Fruit fly (Drosophila melanogaster) whole organism, embryonic: ENCODE data around the gene Klp64D.
A peak's percentile ranks its signal among the peaks of the same experiment; 100 is the strongest.

Experiments
- Ada2b ChIP-seq: fragments of 200-800 bp; sonication (Bioruptor generic); IDR thresholded peaks from 2 replicates; pipeline ENCODE4 v1.3.6; 2022; ENCODE audit warnings: missing biosample characterization, missing genetic modification characterization
- CG10431 ChIP-seq: fragments of 200-800 bp; sonication (Bioruptor generic); optimal IDR thresholded peaks from 3 replicates; lab custom pipeline; 2018; ENCODE audit warnings: missing biosample characterization, mild to moderate bottlenecking, missing genetic modification characterization
- CG11093 ChIP-seq: fragments of 200-800 bp; sonication (Bioruptor generic); IDR thresholded peaks from 3 replicates; pipeline ENCODE4 v1.3.6; 2022; ENCODE audit warnings: missing biosample characterization, missing genetic modification characterization
- CG12155 ChIP-seq: fragments of 200-800 bp; sonication (Bioruptor generic); optimal IDR thresholded peaks from 3 replicates; lab custom pipeline; 2016; ENCODE audit warnings: missing biosample characterization, missing genetic modification characterization
- CG15514 ChIP-seq: fragments of 200-800 bp; sonication (Bioruptor generic); optimal IDR thresholded peaks from 3 replicates; lab custom pipeline; 2017; ENCODE audit warnings: missing biosample characterization, missing genetic modification characterization, mild to moderate bottlenecking, moderate library complexity, missing genetic modification reagents
- CG17385 ChIP-seq: fragments of 200-800 bp; sonication (Bioruptor generic); optimal IDR thresholded peaks from 3 replicates; lab custom pipeline; 2018; ENCODE audit warnings: missing biosample characterization, mild to moderate bottlenecking, missing genetic modification characterization
- CG18262 ChIP-seq: fragments of 200-800 bp; optimal IDR thresholded peaks from 3 replicates; lab custom pipeline; 2019; ENCODE audit warnings: missing biosample characterization, mild to moderate bottlenecking, missing genetic modification characterization, moderate library complexity
- CG30020 ChIP-seq: fragments of 200-800 bp; optimal IDR thresholded peaks from 2 replicates; lab custom pipeline; 2019; ENCODE audit warnings: missing biosample characterization, mild to moderate bottlenecking, missing genetic modification characterization, moderate library complexity
- CG31388 ChIP-seq: fragments of 200-800 bp; sonication (Bioruptor generic); optimal IDR thresholded peaks from 2 replicates; lab custom pipeline; 2016; ENCODE audit warnings: missing biosample characterization, missing genetic modification characterization
- CG32532 ChIP-seq: fragments of 200-800 bp; sonication (Bioruptor generic); IDR thresholded peaks from 2 replicates; pipeline ENCODE4 v1.3.6; 2022; ENCODE audit warnings: missing biosample characterization, missing genetic modification characterization
- CG3726 ChIP-seq: fragments of 200-800 bp; sonication (Bioruptor generic); IDR thresholded peaks from 3 replicates; pipeline ENCODE4, ENCODE4 v1.3.6; 2022; ENCODE audit warnings: missing biosample characterization, missing genetic modification characterization
- CG3847 ChIP-seq: fragments of 200-800 bp; sonication (Bioruptor generic); IDR thresholded peaks from 2 replicates; pipeline ENCODE4 v1.3.6; 2022; ENCODE audit warnings: missing biosample characterization, missing genetic modification characterization
- CG4424 ChIP-seq: fragments of 200-800 bp; sonication (Bioruptor generic); optimal IDR thresholded peaks from 3 replicates; lab custom pipeline; 2016; ENCODE audit warnings: missing biosample characterization, missing genetic modification characterization
- CG6272 ChIP-seq: fragments of 200-800 bp; sonication (Bioruptor generic); IDR thresholded peaks from 2 replicates; pipeline ENCODE4 v1.3.6; 2022; ENCODE audit warnings: missing biosample characterization, missing genetic modification characterization
- CG6813 ChIP-seq: fragments of 200-800 bp; sonication (Bioruptor generic); optimal IDR thresholded peaks from 2 replicates; lab custom pipeline; 2017; ENCODE audit warnings: missing biosample characterization, missing genetic modification characterization, mild to moderate bottlenecking, moderate library complexity, missing genetic modification reagents
- CG8478 ChIP-seq: fragments of >200 bp; optimal IDR thresholded peaks from 2 replicates; lab custom pipeline; 2018
- CG9932 ChIP-seq: fragments of 200-800 bp; sonication (Bioruptor generic); IDR thresholded peaks from 2 replicates; pipeline ENCODE4 v1.3.6; 2022; ENCODE audit warnings: missing biosample characterization, missing genetic modification characterization
- D ChIP-seq, 2 experiments: fragments of 200-800 bp in 1 of 2; fragments of >200 bp in 1 of 2; sonication (Bioruptor generic) in 1 of 2; optimal IDR thresholded peaks; 2 replicates in 1 of 2; 3 replicates in 1 of 2; lab custom pipeline; 2017; ENCODE audit warnings: mild to moderate bottlenecking in 1 of 2, missing biosample characterization in 1 of 2, missing genetic modification characterization in 1 of 2, missing genetic modification reagents in 1 of 2
- Fer3 ChIP-seq: fragments of 200-800 bp; sonication (Bioruptor generic); optimal IDR thresholded peaks from 2 replicates; lab custom pipeline; 2018; ENCODE audit warnings: missing biosample characterization, mild to moderate bottlenecking, missing genetic modification characterization, moderate library complexity
- MBD-R2 ChIP-seq: fragments of 200-800 bp; sonication (Bioruptor generic); IDR thresholded peaks from 2 replicates; pipeline ENCODE4 v1.3.6; 2022; ENCODE audit warnings: missing biosample characterization, missing genetic modification characterization
- MESR4 ChIP-seq: fragments of 200-800 bp; sonication (Bioruptor generic); optimal IDR thresholded peaks from 2 replicates; lab custom pipeline; 2018; ENCODE audit warnings: missing biosample characterization, mild to moderate bottlenecking, missing genetic modification characterization, moderate library complexity
- Myb ChIP-seq: fragments of 200-800 bp; sonication (Bioruptor generic); optimal IDR thresholded peaks from 2 replicates; lab custom pipeline; 2016; ENCODE audit warnings: missing biosample characterization, missing genetic modification characterization
- NC2α ChIP-seq: fragments of 200-800 bp; sonication (Bioruptor generic); optimal IDR thresholded peaks from 2 replicates; lab custom pipeline; 2016; ENCODE audit warnings: missing biosample characterization, missing genetic modification characterization
- NK7.1 ChIP-seq: fragments of 200-800 bp; sonication (Bioruptor generic); optimal IDR thresholded peaks from 3 replicates; lab custom pipeline; 2016; ENCODE audit warnings: missing biosample characterization, missing genetic modification characterization
- Nf-YB ChIP-seq: fragments of 200-800 bp; sonication (Bioruptor generic); optimal IDR thresholded peaks from 3 replicates; lab custom pipeline; 2019; ENCODE audit warnings: missing biosample characterization, mild to moderate bottlenecking, missing genetic modification characterization, moderate library complexity
- Oaz ChIP-seq: fragments of 200-800 bp; sonication (Bioruptor generic); IDR thresholded peaks from 2 replicates; pipeline ENCODE4 v1.3.6; 2022; ENCODE audit warnings: missing biosample characterization, missing genetic modification characterization
- Opbp ChIP-seq: fragments of 200-800 bp; sonication (Bioruptor generic); IDR thresholded peaks from 3 replicates; pipeline ENCODE4 v1.3.6; 2022; ENCODE audit warnings: missing biosample characterization, missing genetic modification characterization; ENCODE audit not compliant: partially characterized antibody
- Scr ChIP-seq: fragments of 200-800 bp; sonication (Bioruptor generic); IDR thresholded peaks from 2 replicates; pipeline ENCODE4 v1.3.6; 2022; ENCODE audit warnings: missing biosample characterization, missing genetic modification characterization; ENCODE audit not compliant: partially characterized antibody
- Spps ChIP-seq: fragments of 200-800 bp; sonication (Bioruptor generic); optimal IDR thresholded peaks from 2 replicates; lab custom pipeline; 2018; ENCODE audit warnings: missing biosample characterization, mild to moderate bottlenecking, missing genetic modification characterization
- Usf ChIP-seq: fragments of 200-800 bp; sonication (Bioruptor generic); optimal IDR thresholded peaks from 2 replicates; lab custom pipeline; 2017; ENCODE audit warnings: missing genotype, missing biosample characterization, missing genetic modification characterization
- Xrp1 ChIP-seq: fragments of 200-800 bp; sonication (Bioruptor generic); IDR thresholded peaks from 2 replicates; pipeline ENCODE4 v1.3.6; 2022; ENCODE audit warnings: missing biosample characterization, missing genetic modification characterization
- az2 ChIP-seq: fragments of 200-800 bp; sonication (Bioruptor generic); optimal IDR thresholded peaks from 3 replicates; lab custom pipeline; 2016; ENCODE audit warnings: missing biosample characterization, missing genetic modification characterization
- cas ChIP-seq: fragments of 200-800 bp; sonication (Bioruptor generic); IDR thresholded peaks from 2 replicates; pipeline ENCODE4 v1.3.6; 2022; ENCODE audit warnings: missing biosample characterization, missing genetic modification characterization
- cg ChIP-seq: fragments of 200-800 bp; sonication (Bioruptor generic); optimal IDR thresholded peaks from 3 replicates; lab custom pipeline; 2019; ENCODE audit warnings: missing biosample characterization, mild to moderate bottlenecking, missing genetic modification characterization, moderate library complexity
- chm ChIP-seq: fragments of 200-800 bp; sonication (Bioruptor generic); IDR thresholded peaks from 2 replicates; pipeline ENCODE4 v1.3.6; 2022; ENCODE audit warnings: missing biosample characterization, missing genetic modification characterization
- dm ChIP-seq: fragments of 200-800 bp; sonication (Bioruptor generic); optimal IDR thresholded peaks from 3 replicates; lab custom pipeline; 2016; ENCODE audit warnings: missing biosample characterization, missing genetic modification characterization
- esg ChIP-seq: fragments of 200-800 bp; sonication (Bioruptor generic); conservative IDR thresholded peaks from 2 replicates; pipeline ENCODE4 v1.3.6; 2022; ENCODE audit warnings: missing biosample characterization, missing genetic modification characterization
- fd3F ChIP-seq: fragments of 200-800 bp; sonication (Bioruptor generic); optimal IDR thresholded peaks from 2 replicates; lab custom pipeline; 2018; ENCODE audit warnings: missing biosample characterization, mild to moderate bottlenecking, missing genetic modification characterization, moderate library complexity
- fd96Cb ChIP-seq: fragments of 200-800 bp; sonication (Bioruptor generic); optimal IDR thresholded peaks from 2 replicates; lab custom pipeline; 2018; ENCODE audit warnings: missing biosample characterization, mild to moderate bottlenecking, missing genetic modification characterization, moderate library complexity
- hb ChIP-seq: fragments of 200-800 bp; sonication (Bioruptor generic); IDR thresholded peaks from 3 replicates; pipeline ENCODE4 v1.3.6; 2022; ENCODE audit warnings: missing biosample characterization, missing genetic modification characterization; ENCODE audit not compliant: partially characterized antibody
- insv ChIP-seq, 2 experiments: fragments of 200-800 bp; sonication (Bioruptor generic); optimal IDR thresholded peaks; 3 replicates each; lab custom pipeline; 2016 to 2018; ENCODE audit warnings: missing biosample characterization in 2 of 2, missing genetic modification characterization in 2 of 2
- prd ChIP-seq, 3 experiments: fragments of >200 bp in 2 of 3; fragments of 200-800 bp in 1 of 3; sonication (Bioruptor generic) in 1 of 3; optimal IDR thresholded peaks in 2 of 3; IDR thresholded peaks in 1 of 3; 2 replicates in 2 of 3; 3 replicates in 1 of 3; pipeline versions ENCODE4 v1.3.6 to Lab custom; 2017 to 2022; ENCODE audit warnings: missing biosample characterization in 1 of 3, missing genetic modification characterization in 1 of 3
- pzg ChIP-seq: fragments of 200-800 bp; sonication (Bioruptor generic); optimal IDR thresholded peaks from 3 replicates; lab custom pipeline; 2018; ENCODE audit warnings: missing biosample characterization, mild to moderate bottlenecking, missing genetic modification characterization, moderate library complexity
- row ChIP-seq: fragments of 200-800 bp; sonication (Bioruptor generic); IDR thresholded peaks from 3 replicates; pipeline ENCODE4 v1.3.6; 2022; ENCODE audit warnings: missing biosample characterization, missing genetic modification characterization
- vnd ChIP-seq: fragments of 200-800 bp; sonication (Bioruptor generic); IDR thresholded peaks from 3 replicates; pipeline ENCODE4 v1.3.6; 2022; ENCODE audit warnings: missing biosample characterization, missing genetic modification characterization; ENCODE audit not compliant: partially characterized antibody
- vvl ChIP-seq: fragments of 200-800 bp; sonication (Bioruptor generic); IDR thresholded peaks from 2 replicates; pipeline ENCODE4 v1.3.6; 2022; ENCODE audit warnings: missing biosample characterization, missing genetic modification characterization
- zf30C ChIP-seq: fragments of 200-800 bp; sonication (Bioruptor generic); optimal IDR thresholded peaks from 3 replicates; lab custom pipeline; 2018; ENCODE audit warnings: missing biosample characterization, mild to moderate bottlenecking, missing genetic modification characterization

The Klp64D gene

DNA sequence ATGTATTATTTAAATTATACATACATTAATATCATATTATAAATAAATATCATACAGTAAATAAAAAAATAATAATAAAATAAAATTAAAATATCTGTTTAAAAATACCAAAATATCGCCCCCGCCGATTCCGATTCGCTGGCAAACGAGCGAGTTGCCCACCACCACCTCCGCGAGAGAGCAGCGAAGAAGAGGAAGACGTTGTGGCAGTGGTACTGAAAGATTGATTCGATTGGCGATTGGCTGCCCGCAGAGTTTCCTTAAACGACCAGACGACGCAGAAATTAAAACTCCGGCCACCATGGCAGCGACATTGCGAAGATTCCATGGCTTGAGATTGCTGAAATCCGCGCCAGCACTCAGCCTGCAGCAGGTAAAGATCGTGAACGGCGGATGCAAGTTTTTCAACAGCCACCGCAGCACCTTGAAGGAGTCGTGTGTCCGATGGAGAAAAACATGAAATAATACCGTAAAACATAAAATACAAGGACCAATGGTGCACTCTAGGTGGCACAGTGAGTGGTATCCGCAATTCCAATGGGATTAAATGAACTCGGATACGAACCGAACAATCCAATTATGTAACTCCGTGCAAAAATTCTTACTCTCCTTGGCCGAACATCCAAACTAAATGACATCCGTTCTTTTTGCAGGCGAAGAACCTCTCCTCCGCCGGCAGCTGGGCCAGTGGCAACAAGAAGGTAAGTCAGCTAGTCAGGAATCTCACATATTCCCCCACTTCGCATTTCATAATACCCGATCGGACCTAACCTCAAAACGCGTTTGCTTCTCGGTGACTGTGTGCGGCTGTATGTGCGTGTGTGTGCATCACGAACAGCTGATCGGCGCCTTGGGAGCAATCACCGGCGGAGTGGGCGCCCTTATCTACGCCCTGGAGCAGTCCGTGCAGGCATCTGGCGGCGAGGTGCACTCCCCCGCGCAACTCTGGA is 1.1 kb upstream of the Klp64D start, which contains the start of gene Cyt-c1 (continued):
- TF ChIP-seq Opbp (GFP tag; lab: Robert Waterston, UW) (peak; percentile 70; the same call in 2 of the 3 replicates), dm (no peak), CG10431 (GFP tag; lab: Kevin White, UChicago) (peak; percentile 0), CG30020 (no peak), CG8478 (lab: Kevin White, UChicago) (no peak), CG3726 (GFP tag; lab: Robert Waterston, UW) (no peak), insv (GFP tag; optimal IDR thresholded peaks at IDR 0.05; lab: Kevin White, UChicago) (peak in 1 of 2 experiments; percentile 80), CG15514 (peak; percentile 45), pzg (GFP tag; lab: Kevin White, UChicago) (peak; percentile 39), chm (GFP tag; lab: Robert Waterston, UW) (peak; percentile 16; the same call in 1 of the 2 replicates), NC2α (GFP tag; lab: Kevin White, UChicago) (no peak), Ada2b (0 out of 2 replicates have a peak, but pooled peaks have one; percentile 12), CG17385 (GFP tag; lab: Kevin White, UChicago) (peak; percentile 95), CG31388 (GFP tag; lab: Kevin White, UChicago) (no peak), fd3F (no peak), CG18262 (no peak), CG6813 (GFP tag; lab: Kevin White, UChicago) (peak; percentile 16), hb (GFP tag; lab: Robert Waterston, UW) (peak; percentile 17; the same call in 1 of the 3 replicates), Xrp1 (0 out of 2 replicates have a peak, but pooled peaks have one; percentile 4), Nf-YB (peak; percentile 56), esg (GFP tag; lab: Robert Waterston, UW) (no peak), CG12155 (GFP tag; lab: Kevin White, UChicago) (peak; percentile 98), Oaz (GFP tag; lab: Robert Waterston, UW) (no peak), cas (no peak), Spps (tag; lab: Kevin White, UChicago) (no peak), Fer3 (tag; lab: Kevin White, UChicago) (no peak), az2 (no peak), NK7.1 (no peak), Usf (no peak), Scr (GFP tag; lab: Robert Waterston, UW) (peak; percentile 75), CG9932 (peak; percentile 65), MESR4 (peak; percentile 70), CG4424 (GFP tag; lab: Kevin White, UChicago) (no peak), CG6272 (GFP tag; lab: Robert Waterston, UW) (0 out of 2 replicates have a peak, but pooled peaks have one; percentile 29), D (optimal IDR thresholded peaks at IDR 0.05; lab: Kevin White, UChicago) (no peak), D (GFP tag; optimal IDR thresholded peaks at IDR 0.05; lab: Kevin White, UChicago) (no peak), zf30C (GFP tag; lab: Kevin White, UChicago) (no peak), CG32532 (peak; percentile 43; the same call in 1 of the 2 replicates), CG11093 (GFP tag; lab: Robert Waterston, UW) (no peak), MBD-R2 (GFP tag; lab: Robert Waterston, UW) (peak; percentile 41), cg (GFP tag; lab: Kevin White, UChicago) (peak; percentile 75), CG3847 (GFP tag; lab: Robert Waterston, UW) (0 out of 2 replicates have a peak, but pooled peaks have one; percentile 14), row (GFP tag; lab: Robert Waterston, UW) (peak; percentile 71), vvl (peak; percentile 42), vnd (GFP tag; lab: Robert Waterston, UW) (peak; percentile 46; the same call in 1 of the 3 replicates), prd (optimal IDR thresholded peaks at IDR 0.05; lab: Kevin White, UChicago) (no peak), prd (GFP tag; IDR thresholded peaks at IDR 0.05; lab: Robert Waterston, UW) (0 out of 3 replicates have a peak, but pooled peaks have one; percentile 22), fd96Cb (tag; lab: Kevin White, UChicago) (no peak), Myb (GFP tag; lab: Kevin White, UChicago) (no peak)
